Worm (Caenorhabditis elegans) whole organism, late embryonic: ENCODE results near the gene srv-12.

Experiments
- K09A11.1 ChIP-seq: sonication (generic microtip); optimal IDR thresholded peaks from 2 replicates; lab custom pipeline; 2017; ENCODE audit warnings: antibody characterized with exemption, mild to moderate bottlenecking, missing genetic modification characterization, missing compliant biosample characterization; ENCODE audit not compliant: insufficient read depth
- ama-1 ChIP-seq: fragments of 150-350 bp; optimal IDR thresholded peaks from 2 replicates; lab custom pipeline; 2014
- ceh-24 ChIP-seq: sonication (generic microtip); optimal IDR thresholded peaks from 2 replicates; lab custom pipeline; 2016; ENCODE audit warnings: mild to moderate bottlenecking, missing genetic modification characterization, missing compliant biosample characterization
- ceh-31 ChIP-seq: sonication (generic microtip); optimal IDR thresholded peaks from 2 replicates; lab custom pipeline; 2016; ENCODE audit warnings: missing genetic modification characterization, missing compliant biosample characterization
- elt-2 ChIP-seq: sonication (generic microtip); optimal IDR thresholded peaks from 2 replicates; lab custom pipeline; 2016; ENCODE audit warnings: missing genetic modification reagents, missing genetic modification characterization, missing compliant biosample characterization
- fkh-10 ChIP-seq: fragments of 150-350 bp; optimal IDR thresholded peaks from 2 replicates; lab custom pipeline; 2014; ENCODE audit warnings: missing biosample characterization, missing genetic modification reagents, missing genetic modification characterization
- lin-11 ChIP-seq: fragments of 200-800 bp; sonication (Bioruptor generic); optimal IDR thresholded peaks from 2 replicates; lab custom pipeline; 2018; ENCODE audit warnings: mild to moderate bottlenecking, missing genetic modification characterization, missing compliant biosample characterization
- nfya-1 ChIP-seq: sonication (generic microtip); optimal IDR thresholded peaks from 2 replicates; lab custom pipeline; 2017; ENCODE audit warnings: missing genetic modification characterization, mild to moderate bottlenecking, missing compliant biosample characterization, antibody characterized with exemption, moderate library complexity
- odd-2 ChIP-seq: sonication (generic microtip); optimal IDR thresholded peaks from 2 replicates; lab custom pipeline; 2017; ENCODE audit warnings: antibody characterized with exemption, mild to moderate bottlenecking, missing genetic modification characterization, missing compliant biosample characterization
- pha-4 ChIP-seq: fragments of 150-350 bp; optimal IDR thresholded peaks from 2 replicates; lab custom pipeline; 2018; ENCODE audit warnings: missing biosample characterization, missing genetic modification reagents, missing genetic modification characterization
- pros-1 ChIP-seq: fragments of 150-350 bp; optimal IDR thresholded peaks from 2 replicates; lab custom pipeline; 2014; ENCODE audit warnings: missing biosample characterization, missing genetic modification reagents, missing genetic modification characterization
- syd-9 ChIP-seq: sonication (generic microtip); optimal IDR thresholded peaks from 2 replicates; lab custom pipeline; 2016; ENCODE audit warnings: mild to moderate bottlenecking, missing genetic modification characterization, moderate library complexity, missing compliant biosample characterization
- tbx-2 ChIP-seq: sonication (generic microtip); optimal IDR thresholded peaks from 2 replicates; lab custom pipeline; 2016; ENCODE audit warnings: missing genetic modification characterization, missing compliant biosample characterization
- tbx-7 ChIP-seq: sonication (generic microtip); optimal IDR thresholded peaks from 2 replicates; lab custom pipeline; 2016; ENCODE audit warnings: missing genotype, missing genetic modification characterization, missing compliant biosample characterization

ce11 chrIV:10062728-10063127, 9.3 kb upstream of the srv-12 start, which contains the start of gene ipla-7:
- TF ChIP-seq fkh-10 (GFP tag; lab: Kevin White, UChicago) = no peak
- no peak for TF ChIP-seq ama-1 (lab: Kevin White, UChicago)
- TF ChIP-seq tbx-7 = no peak
- no peak for TF ChIP-seq odd-2 (tag; lab: Kevin White, UChicago)
- no peak for TF ChIP-seq elt-2 (tag; lab: Kevin White, UChicago)
- no peak for TF ChIP-seq ceh-31
- no peak for TF ChIP-seq nfya-1
- TF ChIP-seq pha-4 = no peak
- TF ChIP-seq pros-1 = no peak
- TF ChIP-seq lin-11 (tag; lab: Kevin White, UChicago) = no peak
- TF ChIP-seq K09A11.1 (tag; lab: Kevin White, UChicago) = no peak
- no peak for TF ChIP-seq tbx-2 (tag; lab: Kevin White, UChicago)
- no peak for TF ChIP-seq ceh-24 (tag; lab: Kevin White, UChicago)
- no peak for TF ChIP-seq syd-9 (tag; lab: Kevin White, UChicago)
